Worm (Caenorhabditis elegans) whole organism, L4 larva: ENCODE data around the gene nspc-18.
A peak's percentile ranks its signal among the peaks of the same experiment; 100 is the strongest.

ENCODE experiments used
- F49E8.2 ChIP-seq: sonication (generic microtip); optimal IDR thresholded peaks from 2 replicates; lab custom pipeline; 2016; ENCODE audit warnings: missing compliant biosample characterization, mild to moderate bottlenecking, missing genetic modification characterization, borderline replicate concordance
- Y105C5A.15 ChIP-seq: fragments of 200-800 bp; sonication (Bioruptor generic); IDR thresholded peaks from 2 replicates; pipeline ENCODE4 v1.3.6; 2022; ENCODE audit warnings: missing genetic modification characterization, missing compliant biosample characterization
- Y5F2A.4 ChIP-seq: fragments of 200-800 bp; sonication (Bioruptor generic); optimal IDR thresholded peaks from 2 replicates; lab custom pipeline; 2018; ENCODE audit warnings: mild to moderate bottlenecking, missing genetic modification characterization, missing compliant biosample characterization
- ceh-32 ChIP-seq: sonication (generic microtip); optimal IDR thresholded peaks from 2 replicates; lab custom pipeline; 2016; ENCODE audit warnings: mild to moderate bottlenecking, missing genetic modification characterization, missing compliant biosample characterization; ENCODE audit not compliant: poor library complexity
- ceh-62 ChIP-seq: sonication (generic microtip); optimal IDR thresholded peaks from 2 replicates; lab custom pipeline; 2017; ENCODE audit warnings: missing biosample characterization, missing genetic modification characterization
- dmd-6 ChIP-seq: fragments of 200-800 bp; sonication (Bioruptor generic); IDR thresholded peaks from 2 replicates; pipeline ENCODE4 v1.3.6; 2022; ENCODE audit warnings: missing genetic modification reagents, missing genetic modification characterization, missing compliant biosample characterization
- dmd-9 ChIP-seq: fragments of 200-800 bp; sonication (Bioruptor generic); IDR thresholded peaks from 2 replicates; pipeline ENCODE4 v1.3.6; 2022; ENCODE audit warnings: missing genetic modification reagents, missing genetic modification characterization, missing compliant biosample characterization
- fkh-10 ChIP-seq: fragments of 150-350 bp; optimal IDR thresholded peaks from 2 replicates; lab custom pipeline; 2014; ENCODE audit warnings: missing biosample characterization, missing genetic modification reagents, missing genetic modification characterization
- php-3 ChIP-seq: fragments of 200-800 bp; sonication (Bioruptor generic); IDR thresholded peaks from 2 replicates; pipeline ENCODE4 v1.3.6; 2022; ENCODE audit warnings: missing genetic modification reagents, missing genetic modification characterization, missing compliant biosample characterization
- tra-1 ChIP-seq: fragments of 200-800 bp; sonication (Bioruptor generic); IDR thresholded peaks from 2 replicates; pipeline ENCODE4 v1.3.6; 2022; ENCODE audit warnings: missing genetic modification reagents, missing genetic modification characterization, missing compliant biosample characterization
- zag-1 ChIP-seq: fragments of 150-350 bp; optimal IDR thresholded peaks from 2 replicates; lab custom pipeline; 2014; ENCODE audit warnings: missing biosample characterization, missing genetic modification characterization

nspc-18 gene

ce11 chrX:14477338-14477737, 50.1 kb downstream of the nspc-18 start (continued):
- TF ChIP-seq ceh-32 (tag; lab: Kevin White, UChicago) (no peak), Y105C5A.15 (GFP tag; lab: Robert Waterston, UW) (peak; percentile 79; the same call in 1 of the 2 replicates), tra-1 (GFP tag; lab: Robert Waterston, UW) (peak; percentile 26; the same call in 1 of the 2 replicates), zag-1 (tag; lab: Kevin White, UChicago) (no peak), dmd-9 (no peak), Y5F2A.4 (GFP tag; lab: Kevin White, UChicago) (no peak), fkh-10 (GFP tag; lab: Kevin White, UChicago) (no peak), ceh-62 (no peak), F49E8.2 (no peak), php-3 (no peak), dmd-6 (GFP tag; lab: Robert Waterston, UW) (peak; percentile 30)
